Fruit fly (Drosophila melanogaster) whole organism, embryonic: ENCODE data around the gene CG3556.

Experiments used
- ATbp ChIP-seq: fragments of 200-800 bp; sonication (Bioruptor generic); optimal IDR thresholded peaks from 2 replicates; lab custom pipeline; 2017; ENCODE audit warnings: missing biosample characterization, mild to moderate bottlenecking, missing genetic modification characterization, missing genetic modification reagents
- Asciz ChIP-seq: fragments of 200-800 bp; sonication (Bioruptor generic); optimal IDR thresholded peaks from 2 replicates; lab custom pipeline; 2017; ENCODE audit warnings: missing biosample characterization, mild to moderate bottlenecking, missing genetic modification characterization, missing genetic modification reagents
- CG12071 ChIP-seq: fragments of 200-800 bp; sonication (Bioruptor generic); optimal IDR thresholded peaks from 3 replicates; lab custom pipeline; 2018; ENCODE audit warnings: missing biosample characterization, mild to moderate bottlenecking, missing genetic modification characterization
- CG13287 ChIP-seq: fragments of 200-800 bp; sonication (Bioruptor generic); IDR thresholded peaks from 2 replicates; pipeline ENCODE4 v1.3.6; 2022; ENCODE audit warnings: missing biosample characterization, missing genetic modification characterization; ENCODE audit not compliant: partially characterized antibody
- CG1602 ChIP-seq: fragments of 200-800 bp; sonication (Bioruptor generic); optimal IDR thresholded peaks from 3 replicates; lab custom pipeline; 2016; ENCODE audit warnings: missing biosample characterization, missing genetic modification characterization
- CG17359 ChIP-seq: fragments of 200-800 bp; sonication (Bioruptor generic); optimal IDR thresholded peaks from 3 replicates; lab custom pipeline; 2018; ENCODE audit warnings: missing biosample characterization, mild to moderate bottlenecking, missing genetic modification characterization, moderate library complexity
- CG17829 ChIP-seq: fragments of 200-800 bp; optimal IDR thresholded peaks from 2 replicates; lab custom pipeline; 2019; ENCODE audit warnings: missing biosample characterization, mild to moderate bottlenecking, missing genetic modification characterization, moderate library complexity
- CG18262 ChIP-seq: fragments of 200-800 bp; optimal IDR thresholded peaks from 3 replicates; lab custom pipeline; 2019; ENCODE audit warnings: missing biosample characterization, mild to moderate bottlenecking, missing genetic modification characterization, moderate library complexity
- CG2202 ChIP-seq: fragments of 200-800 bp; sonication (Bioruptor generic); optimal IDR thresholded peaks from 2 replicates; lab custom pipeline; 2018; ENCODE audit warnings: missing biosample characterization, mild to moderate bottlenecking, missing genetic modification characterization
- CG3163 ChIP-seq: fragments of 200-800 bp; sonication (Bioruptor generic); optimal IDR thresholded peaks from 3 replicates; lab custom pipeline; 2016; ENCODE audit warnings: missing biosample characterization, missing genetic modification characterization
- CG34422 ChIP-seq: fragments of 200-800 bp; sonication (Bioruptor generic); IDR thresholded peaks from 3 replicates; pipeline ENCODE4 v1.3.6; 2022; ENCODE audit warnings: missing biosample characterization, missing genetic modification characterization
- CG6689 ChIP-seq: fragments of 200-800 bp; sonication (Bioruptor generic); IDR thresholded peaks from 2 replicates; pipeline ENCODE4 v1.3.6; 2022; ENCODE audit warnings: missing biosample characterization, missing genetic modification characterization
- CG7839 ChIP-seq: fragments of 200-800 bp; sonication (Bioruptor generic); optimal IDR thresholded peaks from 3 replicates; lab custom pipeline; 2018; ENCODE audit warnings: missing biosample characterization, mild to moderate bottlenecking, missing genetic modification characterization, moderate library complexity
- CG7928 ChIP-seq: fragments of 200-800 bp; sonication (Bioruptor generic); optimal IDR thresholded peaks from 2 replicates; lab custom pipeline; 2017; ENCODE audit warnings: missing biosample characterization, mild to moderate bottlenecking, missing genetic modification characterization
- CG8388 ChIP-seq: fragments of 200-800 bp; sonication (Bioruptor generic); optimal IDR thresholded peaks from 2 replicates; lab custom pipeline; 2019; ENCODE audit warnings: missing biosample characterization, mild to moderate bottlenecking, missing genetic modification characterization, moderate library complexity
- CG8765 ChIP-seq: fragments of 200-800 bp; sonication (Bioruptor generic); IDR thresholded peaks from 2 replicates; pipeline ENCODE4 v1.3.6; 2022; ENCODE audit warnings: missing biosample characterization, missing genetic modification characterization
- CG9437 ChIP-seq: fragments of 200-800 bp; sonication (Bioruptor generic); optimal IDR thresholded peaks from 2 replicates; lab custom pipeline; 2018; ENCODE audit warnings: missing biosample characterization, mild to moderate bottlenecking, missing genetic modification characterization
- CG9727 ChIP-seq: fragments of 200-800 bp; sonication (Bioruptor generic); optimal IDR thresholded peaks from 3 replicates; lab custom pipeline; 2017; ENCODE audit warnings: missing biosample characterization, mild to moderate bottlenecking, missing genetic modification characterization
- Camta ChIP-seq: fragments of 200-800 bp; sonication (Bioruptor generic); optimal IDR thresholded peaks from 2 replicates; lab custom pipeline; 2016; ENCODE audit warnings: missing biosample characterization, missing genetic modification characterization
- Dek ChIP-seq: fragments of 200-800 bp; sonication (Bioruptor generic); optimal IDR thresholded peaks from 3 replicates; lab custom pipeline; 2019; ENCODE audit warnings: missing biosample characterization, mild to moderate bottlenecking, missing genetic modification characterization, moderate library complexity
- E2f2 ChIP-seq: fragments of 200-800 bp; sonication (Bioruptor generic); IDR thresholded peaks from 2 replicates; pipeline ENCODE4 v1.3.6; 2022; ENCODE audit warnings: missing biosample characterization, missing genetic modification characterization
- ERR ChIP-seq: fragments of 200-800 bp; sonication (Bioruptor generic); optimal IDR thresholded peaks from 2 replicates; lab custom pipeline; 2016; ENCODE audit warnings: missing biosample characterization, missing genetic modification characterization
- Ets97D ChIP-seq: fragments of 200-800 bp; sonication (Bioruptor generic); optimal IDR thresholded peaks from 3 replicates; lab custom pipeline; 2016; ENCODE audit warnings: missing biosample characterization, missing genetic modification characterization
- Gsc ChIP-seq: fragments of 200-800 bp; sonication (Bioruptor generic); IDR thresholded peaks from 2 replicates; pipeline ENCODE4 v1.3.6; 2022; ENCODE audit warnings: missing biosample characterization, missing genetic modification characterization
- Gug ChIP-seq: fragments of 200-800 bp; sonication (Bioruptor generic); IDR thresholded peaks from 4 replicates; pipeline ENCODE4 v1.3.6; 2022; ENCODE audit warnings: missing biosample characterization, missing genetic modification characterization
- HLH3B ChIP-seq: fragments of 200-800 bp; sonication (Bioruptor generic); IDR thresholded peaks from 2 replicates; pipeline ENCODE4 v1.3.6; 2022; ENCODE audit warnings: missing biosample characterization, missing genetic modification characterization
- Hmx ChIP-seq: fragments of 200-800 bp; sonication (Bioruptor generic); optimal IDR thresholded peaks from 2 replicates; lab custom pipeline; 2016; ENCODE audit warnings: missing biosample characterization, missing genetic modification characterization
- Lpt ChIP-seq: fragments of >200 bp; optimal IDR thresholded peaks from 2 replicates; lab custom pipeline; 2018; ENCODE audit warnings: missing biosample characterization, missing genetic modification characterization
- Ravus ChIP-seq: fragments of 200-800 bp; sonication (Bioruptor generic); IDR thresholded peaks from 2 replicates; pipeline ENCODE4 v1.3.6; 2022; ENCODE audit warnings: missing biosample characterization, missing genetic modification characterization
- Sox102F ChIP-seq: fragments of 200-800 bp; sonication (Bioruptor generic); optimal IDR thresholded peaks from 2 replicates; lab custom pipeline; 2018; ENCODE audit warnings: missing biosample characterization, mild to moderate bottlenecking, missing genetic modification characterization, moderate library complexity
- ac ChIP-seq: fragments of 200-800 bp; sonication (Bioruptor generic); optimal IDR thresholded peaks from 3 replicates; lab custom pipeline; 2017; ENCODE audit warnings: missing biosample characterization, mild to moderate bottlenecking, missing genetic modification characterization
- bab2 ChIP-seq: fragments of 200-800 bp; sonication (Bioruptor generic); optimal IDR thresholded peaks from 2 replicates; lab custom pipeline; 2016; ENCODE audit warnings: missing biosample characterization, missing genetic modification characterization
- cad ChIP-seq: fragments of >200 bp; optimal IDR thresholded peaks from 2 replicates; lab custom pipeline; 2017; ENCODE audit warnings: missing biosample characterization, missing genetic modification characterization
- dmrt99B ChIP-seq: fragments of 200-800 bp; sonication (Bioruptor generic); optimal IDR thresholded peaks from 2 replicates; lab custom pipeline; 2018; ENCODE audit warnings: missing biosample characterization, mild to moderate bottlenecking, missing genetic modification characterization, moderate library complexity
- eve ChIP-seq, 2 experiments: fragments of >200 bp; optimal IDR thresholded peaks; 2 replicates each; lab custom pipeline; 2017; ENCODE audit warnings: missing biosample characterization in 2 of 2, missing genetic modification characterization in 2 of 2
- gcm2 ChIP-seq: fragments of 200-800 bp; sonication (Bioruptor generic); optimal IDR thresholded peaks from 2 replicates; lab custom pipeline; 2016; ENCODE audit warnings: missing biosample characterization, missing genetic modification characterization
- grn ChIP-seq: fragments of 200-800 bp; sonication (Bioruptor generic); optimal IDR thresholded peaks from 3 replicates; lab custom pipeline; 2017; ENCODE audit warnings: missing biosample characterization, missing genetic modification characterization
- gsb ChIP-seq: fragments of 200-800 bp; sonication (Bioruptor generic); IDR thresholded peaks from 2 replicates; pipeline ENCODE4 v1.3.6; 2022; ENCODE audit warnings: missing biosample characterization, missing genetic modification characterization
- hb ChIP-seq: fragments of 200-800 bp; sonication (Bioruptor generic); IDR thresholded peaks from 3 replicates; pipeline ENCODE4 v1.3.6; 2022; ENCODE audit warnings: missing biosample characterization, missing genetic modification characterization; ENCODE audit not compliant: partially characterized antibody
- jumu ChIP-seq: fragments of 200-800 bp; sonication (Bioruptor generic); optimal IDR thresholded peaks from 3 replicates; lab custom pipeline; 2016; ENCODE audit warnings: missing biosample characterization, missing genetic modification characterization
- mld ChIP-seq: fragments of 200-800 bp; sonication (Bioruptor generic); IDR thresholded peaks from 3 replicates; pipeline ENCODE4 v1.3.6; 2022; ENCODE audit warnings: missing biosample characterization, missing genetic modification characterization; ENCODE audit not compliant: partially characterized antibody
- oc ChIP-seq: fragments of 200-800 bp; sonication (Bioruptor generic); optimal IDR thresholded peaks from 2 replicates; lab custom pipeline; 2018; ENCODE audit warnings: missing biosample characterization, mild to moderate bottlenecking, missing genetic modification characterization, moderate library complexity
- pan ChIP-seq, 4 experiments: fragments of >200 bp in 3 of 4; fragments of 200-800 bp in 1 of 4; sonication (Bioruptor generic) in 1 of 4; optimal IDR thresholded peaks in 3 of 4; IDR thresholded peaks in 1 of 4; 2 replicates each; pipeline versions ENCODE4 v1.3.6 to Lab custom; 2017 to 2022; ENCODE audit warnings: missing biosample characterization in 2 of 4, missing genetic modification characterization in 2 of 4, mixed read lengths in 1 of 4
- pb ChIP-seq: fragments of 200-800 bp; sonication (Bioruptor generic); optimal IDR thresholded peaks from 3 replicates; lab custom pipeline; 2016; ENCODE audit warnings: missing biosample characterization, missing genetic modification characterization
- peb ChIP-seq: fragments of 200-800 bp; sonication (Bioruptor generic); IDR thresholded peaks from 2 replicates; pipeline ENCODE4 v1.3.6; 2022; ENCODE audit warnings: missing biosample characterization, missing genetic modification characterization
- pita ChIP-seq: fragments of 200-800 bp; sonication (Bioruptor generic); optimal IDR thresholded peaks from 2 replicates; lab custom pipeline; 2017; ENCODE audit warnings: missing biosample characterization, mild to moderate bottlenecking, missing genetic modification characterization
- ro ChIP-seq: fragments of 200-800 bp; sonication (Bioruptor generic); IDR thresholded peaks from 2 replicates; pipeline ENCODE4 v1.3.6; 2022; ENCODE audit warnings: missing biosample characterization, missing genetic modification characterization
- stc ChIP-seq: fragments of 200-800 bp; sonication (Bioruptor generic); IDR thresholded peaks from 2 replicates; pipeline ENCODE4 v1.3.6; 2022; ENCODE audit warnings: missing biosample characterization, missing genetic modification characterization
- sug ChIP-seq: fragments of 200-800 bp; optimal IDR thresholded peaks from 2 replicates; lab custom pipeline; 2019; ENCODE audit warnings: missing biosample characterization, mild to moderate bottlenecking, missing genetic modification characterization, moderate library complexity
- tna ChIP-seq: fragments of 200-800 bp; sonication (Bioruptor generic); IDR thresholded peaks from 2 replicates; pipeline ENCODE4 v1.3.6; 2022; ENCODE audit warnings: missing biosample characterization, missing genetic modification characterization; ENCODE audit not compliant: partially characterized antibody
- toy ChIP-seq: fragments of 200-800 bp; sonication (Bioruptor generic); IDR thresholded peaks from 2 replicates; pipeline ENCODE4 v1.3.6; 2022; ENCODE audit warnings: missing biosample characterization, missing genetic modification characterization
- tx ChIP-seq: fragments of 200-800 bp; sonication (Bioruptor generic); optimal IDR thresholded peaks from 2 replicates; lab custom pipeline; 2016; ENCODE audit warnings: missing biosample characterization, missing genetic modification characterization

CG3556 gene

dm6 chrX:4505318-4505717 is 24.7 kb upstream of the CG3556 start (continued):
- TF ChIP-seq CG8388 (GFP tag; lab: Kevin White, UChicago) (peak; percentile 37), Dek (tag; lab: Kevin White, UChicago) (no peak), ERR (GFP tag; lab: Kevin White, UChicago) (no peak), Asciz (no peak), pb (GFP tag; lab: Kevin White, UChicago) (no peak), CG9437 (no peak), Lpt (GFP tag; lab: Kevin White, UChicago) (no peak), CG1602 (GFP tag; lab: Kevin White, UChicago) (no peak), tna (GFP tag; lab: Robert Waterston, UW) (no peak), CG18262 (tag; lab: Kevin White, UChicago) (no peak), CG2202 (tag; lab: Kevin White, UChicago) (no peak), pita (GFP tag; lab: Kevin White, UChicago) (no peak), CG9727 (GFP tag; lab: Kevin White, UChicago) (peak; percentile 60), Ravus (GFP tag; lab: Robert Waterston, UW) (no peak), cad (GFP tag; lab: Kevin White, UChicago) (no peak), dmrt99B (tag; lab: Kevin White, UChicago) (peak; percentile 49), grn (GFP tag; lab: Kevin White, UChicago) (no peak), gcm2 (GFP tag; lab: Kevin White, UChicago) (no peak), ATbp (GFP tag; lab: Kevin White, UChicago) (no peak), tx (GFP tag; lab: Kevin White, UChicago) (no peak), CG7928 (no peak), CG3163 (GFP tag; lab: Kevin White, UChicago) (no peak), stc (GFP tag; lab: Robert Waterston, UW) (no peak), ro (GFP tag; lab: Robert Waterston, UW) (no peak), pan (optimal IDR thresholded peaks at IDR 0.05; lab: Kevin White, UChicago) (no peak), pan (GFP tag; optimal IDR thresholded peaks at IDR 0.05 in 1 of 2, IDR thresholded peaks at IDR 0.05 in 1 of 2) (peak in 1 of 2 experiments; percentile 42), toy (no peak), jumu (GFP tag; lab: Kevin White, UChicago) (no peak), CG13287 (GFP tag; lab: Robert Waterston, UW) (no peak), Camta (no peak), sug (tag; lab: Kevin White, UChicago) (no peak), bab2 (GFP tag; lab: Kevin White, UChicago) (no peak), Ets97D (no peak), CG34422 (GFP tag; lab: Robert Waterston, UW) (no peak), CG17359 (peak; percentile 6), ac (GFP tag; lab: Kevin White, UChicago) (no peak), hb (GFP tag; lab: Robert Waterston, UW) (no peak), E2f2 (GFP tag; lab: Robert Waterston, UW) (no peak), Sox102F (GFP tag; lab: Kevin White, UChicago) (peak; percentile 27), Gug (GFP tag; lab: Robert Waterston, UW) (no peak), eve (GFP tag; optimal IDR thresholded peaks at IDR 0.05; lab: Kevin White, UChicago) (no peak), gsb (GFP tag; lab: Robert Waterston, UW) (no peak), CG7839 (tag; lab: Kevin White, UChicago) (peak; percentile 38), CG12071 (GFP tag; lab: Kevin White, UChicago) (no peak), CG17829 (tag; lab: Kevin White, UChicago) (no peak), peb (GFP tag; lab: Robert Waterston, UW) (no peak), CG6689 (GFP tag; lab: Robert Waterston, UW) (peak; percentile 48; the same call in 1 of the 2 replicates), HLH3B (no peak), Hmx (GFP tag; lab: Kevin White, UChicago) (no peak), mld (GFP tag; lab: Robert Waterston, UW) (no peak), oc (tag; lab: Kevin White, UChicago) (no peak), CG8765 (GFP tag; lab: Robert Waterston, UW) (no peak), Gsc (GFP tag; lab: Robert Waterston, UW) (no peak)
